Fruit fly (Drosophila melanogaster) whole organism, embryonic: ENCODE measurements around the gene phol.
A peak's percentile ranks its signal among the peaks of the same experiment; 100 is the strongest.

Source experiments
- ATbp ChIP-seq: fragments of 200-800 bp; sonication (Bioruptor generic); optimal IDR thresholded peaks from 2 replicates; lab custom pipeline; 2017; ENCODE audit warnings: missing biosample characterization, mild to moderate bottlenecking, missing genetic modification characterization, missing genetic modification reagents
- Atf3 ChIP-seq: fragments of 200-800 bp; sonication (Bioruptor generic); optimal IDR thresholded peaks from 3 replicates; lab custom pipeline; 2016; ENCODE audit warnings: missing biosample characterization, missing genetic modification characterization
- B-H2 ChIP-seq: fragments of 200-800 bp; sonication (Bioruptor generic); optimal IDR thresholded peaks from 2 replicates; lab custom pipeline; 2018; ENCODE audit warnings: missing biosample characterization, mild to moderate bottlenecking, missing genetic modification characterization
- Bdp1 ChIP-seq: fragments of 200-800 bp; sonication (Bioruptor generic); optimal IDR thresholded peaks from 3 replicates; lab custom pipeline; 2016; ENCODE audit warnings: missing biosample characterization, missing genetic modification characterization
- CG10267 ChIP-seq: fragments of 200-800 bp; sonication (Bioruptor generic); optimal IDR thresholded peaks from 2 replicates; lab custom pipeline; 2018; ENCODE audit warnings: missing biosample characterization, mild to moderate bottlenecking, missing genetic modification characterization, moderate library complexity
- CG11085 ChIP-seq: fragments of 200-800 bp; sonication (Bioruptor generic); IDR thresholded peaks from 2 replicates; pipeline ENCODE4 v1.3.6; 2022; ENCODE audit warnings: missing biosample characterization, missing genetic modification characterization
- CG12071 ChIP-seq: fragments of 200-800 bp; sonication (Bioruptor generic); optimal IDR thresholded peaks from 3 replicates; lab custom pipeline; 2018; ENCODE audit warnings: missing biosample characterization, mild to moderate bottlenecking, missing genetic modification characterization
- CG1647 ChIP-seq: fragments of 200-800 bp; sonication (Bioruptor generic); optimal IDR thresholded peaks from 3 replicates; lab custom pipeline; 2016; ENCODE audit warnings: missing biosample characterization, missing genetic modification characterization
- CG17361 ChIP-seq: fragments of 200-800 bp; sonication (Bioruptor generic); IDR thresholded peaks from 3 replicates; pipeline ENCODE4 v1.3.6; 2022; ENCODE audit warnings: missing biosample characterization, missing genetic modification characterization
- CG17568 ChIP-seq: fragments of 200-800 bp; sonication (Bioruptor generic); optimal IDR thresholded peaks from 2 replicates; lab custom pipeline; 2018; ENCODE audit warnings: missing biosample characterization, mild to moderate bottlenecking, missing genetic modification characterization, moderate library complexity
- CG18599 ChIP-seq: fragments of 200-800 bp; sonication (Bioruptor generic); optimal IDR thresholded peaks from 3 replicates; lab custom pipeline; 2017; ENCODE audit warnings: missing biosample characterization, missing genetic modification characterization, mild to moderate bottlenecking, moderate library complexity, missing genetic modification reagents
- CG2889 ChIP-seq: fragments of 200-800 bp; sonication (Bioruptor generic); IDR thresholded peaks from 3 replicates; pipeline ENCODE4 v1.3.6; 2022; ENCODE audit warnings: missing biosample characterization, missing genetic modification characterization
- CG31224 ChIP-seq: fragments of 200-800 bp; sonication (Bioruptor generic); IDR thresholded peaks from 2 replicates; pipeline ENCODE4 v1.3.6; 2022; ENCODE audit warnings: missing biosample characterization, missing genetic modification characterization
- CG32772 ChIP-seq: fragments of 200-800 bp; sonication (Bioruptor generic); IDR thresholded peaks from 2 replicates; pipeline ENCODE4 v1.3.6; 2022; ENCODE audit warnings: missing biosample characterization, missing genetic modification characterization
- CG42726 ChIP-seq: fragments of 200-800 bp; sonication (Bioruptor generic); IDR thresholded peaks from 2 replicates; pipeline ENCODE4 v1.3.6; 2022; ENCODE audit warnings: missing biosample characterization, missing genetic modification characterization; ENCODE audit not compliant: partially characterized antibody
- CG5180 ChIP-seq: fragments of 200-800 bp; sonication (Bioruptor generic); optimal IDR thresholded peaks from 3 replicates; lab custom pipeline; 2017; ENCODE audit warnings: missing biosample characterization, missing genetic modification characterization, mild to moderate bottlenecking, moderate library complexity, missing genetic modification reagents
- CG7372 ChIP-seq: fragments of 200-800 bp; sonication (Bioruptor generic); IDR thresholded peaks from 2 replicates; pipeline ENCODE4 v1.3.6; 2022; ENCODE audit warnings: missing biosample characterization, missing genetic modification characterization
- CG7786 ChIP-seq: fragments of 200-800 bp; sonication (Bioruptor generic); optimal IDR thresholded peaks from 2 replicates; lab custom pipeline; 2016; ENCODE audit warnings: missing biosample characterization, missing genetic modification characterization
- CG9797 ChIP-seq: fragments of 200-800 bp; sonication (Bioruptor generic); optimal IDR thresholded peaks from 3 replicates; lab custom pipeline; 2018; ENCODE audit warnings: missing biosample characterization, mild to moderate bottlenecking, missing genetic modification characterization
- CG9817 ChIP-seq: fragments of 200-800 bp; sonication (Bioruptor generic); optimal IDR thresholded peaks from 2 replicates; lab custom pipeline; 2018; ENCODE audit warnings: missing biosample characterization, mild to moderate bottlenecking, missing genetic modification characterization, moderate library complexity
- Fer2 ChIP-seq: fragments of 200-800 bp; sonication (Bioruptor generic); optimal IDR thresholded peaks from 2 replicates; lab custom pipeline; 2018; ENCODE audit warnings: missing biosample characterization, mild to moderate bottlenecking, missing genetic modification characterization, moderate library complexity
- HLH54F ChIP-seq: fragments of 200-800 bp; sonication (Bioruptor generic); optimal IDR thresholded peaks from 3 replicates; lab custom pipeline; 2016; ENCODE audit warnings: missing biosample characterization, missing genetic modification characterization
- MESR4 ChIP-seq: fragments of 200-800 bp; sonication (Bioruptor generic); optimal IDR thresholded peaks from 2 replicates; lab custom pipeline; 2018; ENCODE audit warnings: missing biosample characterization, mild to moderate bottlenecking, missing genetic modification characterization, moderate library complexity
- Neu2 ChIP-seq: fragments of 200-800 bp; sonication (Bioruptor generic); optimal IDR thresholded peaks from 3 replicates; lab custom pipeline; 2016; ENCODE audit warnings: missing biosample characterization, missing genetic modification characterization, borderline replicate concordance
- Rfx ChIP-seq: fragments of 200-800 bp; sonication (Bioruptor generic); IDR thresholded peaks from 2 replicates; pipeline ENCODE4 v1.3.6; 2022; ENCODE audit warnings: missing biosample characterization, missing genetic modification characterization
- Six4 ChIP-seq: fragments of 200-800 bp; sonication (Bioruptor generic); optimal IDR thresholded peaks from 2 replicates; lab custom pipeline; 2016; ENCODE audit warnings: missing biosample characterization, missing genetic modification characterization
- ab ChIP-seq: fragments of 200-800 bp; sonication (Bioruptor generic); optimal IDR thresholded peaks from 2 replicates; lab custom pipeline; 2016; ENCODE audit warnings: missing biosample characterization, missing genetic modification characterization
- cato ChIP-seq: fragments of 200-800 bp; sonication (Bioruptor generic); optimal IDR thresholded peaks from 2 replicates; lab custom pipeline; 2016; ENCODE audit warnings: missing biosample characterization, missing genetic modification characterization, borderline replicate concordance
- caup ChIP-seq: fragments of 200-800 bp; sonication (Bioruptor generic); optimal IDR thresholded peaks from 3 replicates; lab custom pipeline; 2017; ENCODE audit warnings: missing biosample characterization, mild to moderate bottlenecking, missing genetic modification characterization, moderate library complexity; ENCODE audit not compliant: severe bottlenecking
- cwo ChIP-seq: fragments of 200-800 bp; sonication (Bioruptor generic); optimal IDR thresholded peaks from 3 replicates; lab custom pipeline; 2017; ENCODE audit warnings: missing biosample characterization, missing genetic modification characterization, mild to moderate bottlenecking, moderate library complexity, missing genetic modification reagents
- disco-r ChIP-seq: fragments of 200-800 bp; sonication (Bioruptor generic); optimal IDR thresholded peaks from 2 replicates; lab custom pipeline; 2016; ENCODE audit warnings: missing biosample characterization, missing genetic modification characterization
- ftz-f1 ChIP-seq: fragments of 200-800 bp; sonication (Bioruptor generic); optimal IDR thresholded peaks from 2 replicates; lab custom pipeline; 2016; ENCODE audit warnings: missing biosample characterization, missing genetic modification characterization
- gcm2 ChIP-seq: fragments of 200-800 bp; sonication (Bioruptor generic); optimal IDR thresholded peaks from 2 replicates; lab custom pipeline; 2016; ENCODE audit warnings: missing biosample characterization, missing genetic modification characterization
- hbn ChIP-seq: fragments of 200-800 bp; sonication (Bioruptor generic); IDR thresholded peaks from 2 replicates; pipeline ENCODE4 v1.3.6; 2022; ENCODE audit warnings: missing biosample characterization, missing genetic modification characterization; ENCODE audit not compliant: partially characterized antibody
- hth ChIP-seq: fragments of >200 bp; optimal IDR thresholded peaks from 2 replicates; lab custom pipeline; 2017; ENCODE audit warnings: inconsistent platforms
- ind ChIP-seq: fragments of 200-800 bp; sonication (Bioruptor generic); optimal IDR thresholded peaks from 3 replicates; lab custom pipeline; 2016; ENCODE audit warnings: missing biosample characterization, missing genetic modification characterization
- kah ChIP-seq: fragments of 200-800 bp; sonication (Bioruptor generic); optimal IDR thresholded peaks from 2 replicates; lab custom pipeline; 2018; ENCODE audit warnings: missing biosample characterization, mild to moderate bottlenecking, missing genetic modification characterization
- lov ChIP-seq, 2 experiments: fragments of 200-800 bp in 1 of 2; fragments of >200 bp in 1 of 2; sonication (Bioruptor generic) in 1 of 2; IDR thresholded peaks in 1 of 2; optimal IDR thresholded peaks in 1 of 2; 2 replicates in 1 of 2; 3 replicates in 1 of 2; pipeline versions ENCODE4 v1.3.6 to Lab custom; 2017 to 2022; ENCODE audit warnings: missing biosample characterization in 1 of 2, missing genetic modification characterization in 1 of 2
- otp ChIP-seq: fragments of 200-800 bp; sonication (Bioruptor generic); IDR thresholded peaks from 3 replicates; pipeline ENCODE4, ENCODE4 v1.3.6; 2022; ENCODE audit warnings: missing biosample characterization, missing genetic modification characterization
- pros ChIP-seq: fragments of 200-800 bp; sonication (Bioruptor generic); optimal IDR thresholded peaks from 3 replicates; lab custom pipeline; 2019; ENCODE audit warnings: missing biosample characterization, mild to moderate bottlenecking, missing genetic modification characterization, moderate library complexity
- salm ChIP-seq: fragments of 200-800 bp; sonication (Bioruptor generic); optimal IDR thresholded peaks from 2 replicates; lab custom pipeline; 2018; ENCODE audit warnings: missing biosample characterization, mild to moderate bottlenecking, missing genetic modification characterization
- sens-2 ChIP-seq: fragments of 200-800 bp; sonication (Bioruptor generic); IDR thresholded peaks from 2 replicates; pipeline ENCODE4 v1.3.6; 2022; ENCODE audit warnings: missing biosample characterization, missing genetic modification characterization
- sim ChIP-seq: fragments of 200-800 bp; sonication (Bioruptor generic); IDR thresholded peaks from 2 replicates; pipeline ENCODE4 v1.3.6; 2022; ENCODE audit warnings: missing biosample characterization, missing genetic modification characterization
- ssp ChIP-seq: fragments of 200-800 bp; sonication (Bioruptor generic); IDR thresholded peaks from 2 replicates; pipeline ENCODE4 v1.3.6; 2022; ENCODE audit warnings: missing biosample characterization, missing genetic modification characterization
- sug ChIP-seq: fragments of 200-800 bp; optimal IDR thresholded peaks from 2 replicates; lab custom pipeline; 2019; ENCODE audit warnings: missing biosample characterization, mild to moderate bottlenecking, missing genetic modification characterization, moderate library complexity
- trh ChIP-seq: fragments of 200-800 bp; sonication (Bioruptor generic); optimal IDR thresholded peaks from 2 replicates; lab custom pipeline; 2016; ENCODE audit warnings: missing biosample characterization, missing genetic modification characterization
- z ChIP-seq: fragments of 200-800 bp; sonication (Bioruptor generic); IDR thresholded peaks from 3 replicates; pipeline ENCODE4 v1.3.6; 2022; ENCODE audit warnings: missing biosample characterization, missing genetic modification characterization
- zfh1 ChIP-seq: fragments of 200-800 bp; sonication (Bioruptor generic); IDR thresholded peaks from 3 replicates; pipeline ENCODE4 v1.3.6; 2022; ENCODE audit warnings: missing biosample characterization, missing genetic modification characterization

phol gene

dm6 chr3L:9460775-9461491 lies 4.9 kb upstream of the phol start, which contains the start of the genes CG3434 and CG44838 (continued):
- TF ChIP-seq CG18599 (GFP tag; lab: Kevin White, UChicago) (peak; percentile 85), CG9817 (peak; percentile 74), kah (GFP tag; lab: Kevin White, UChicago) (no peak), MESR4 (no peak), Six4 (GFP tag; lab: Kevin White, UChicago) (peak; percentile 80), pros (GFP tag; lab: Kevin White, UChicago) (peak; percentile 17), CG31224 (no peak; the same call in 1 of the 2 replicates), CG10267 (tag; lab: Kevin White, UChicago) (peak; percentile 82), Rfx (GFP tag; lab: Robert Waterston, UW) (peak; percentile 85), B-H2 (GFP tag; lab: Kevin White, UChicago) (peak; percentile 79), ab (GFP tag; lab: Kevin White, UChicago) (peak; percentile 77), sug (tag; lab: Kevin White, UChicago) (peak; percentile 86), ATbp (GFP tag; lab: Kevin White, UChicago) (peak; percentile 55), caup (GFP tag; lab: Kevin White, UChicago) (peak; percentile 83), sim (GFP tag; lab: Robert Waterston, UW) (no peak), ssp (GFP tag; lab: Robert Waterston, UW) (peak; percentile 82), trh (peak; percentile 15), disco-r (no peak), CG2889 (GFP tag; lab: Robert Waterston, UW) (peak; percentile 60; the same call in 2 of the 3 replicates), gcm2 (peak; percentile 77), CG7372 (peak; percentile 57; the same call in 1 of the 2 replicates), z (no peak), CG11085 (peak; percentile 62; the same call in 1 of the 2 replicates), CG7786 (GFP tag; lab: Kevin White, UChicago) (peak; percentile 57), CG1647 (GFP tag; lab: Kevin White, UChicago) (peak; percentile 67), CG42726 (no peak), cato (GFP tag; lab: Kevin White, UChicago) (peak; percentile 77), Neu2 (GFP tag; lab: Kevin White, UChicago) (peak; percentile 56), lov (optimal IDR thresholded peaks at IDR 0.05; lab: Kevin White, UChicago) (no peak), lov (GFP tag; IDR thresholded peaks at IDR 0.05; lab: Robert Waterston, UW) (0 out of 3 replicates have a peak, but pooled peaks have one; percentile 35), CG12071 (GFP tag; lab: Kevin White, UChicago) (peak; percentile 18), CG5180 (peak; percentile 87), salm (tag; lab: Kevin White, UChicago) (peak; percentile 37), hbn (no peak), Atf3 (peak; percentile 73), CG17568 (peak; percentile 64), cwo (GFP tag; lab: Kevin White, UChicago) (peak; percentile 75), Fer2 (tag; lab: Kevin White, UChicago) (peak; percentile 69), otp (GFP tag; lab: Robert Waterston, UW) (peak; percentile 72; the same call in 2 of the 3 replicates), CG32772 (GFP tag; lab: Robert Waterston, UW) (peak; percentile 65), hth (lab: Kevin White, UChicago) (no peak), HLH54F (GFP tag; lab: Kevin White, UChicago) (peak; percentile 69), CG17361 (GFP tag; lab: Robert Waterston, UW) (peak; percentile 86), zfh1 (GFP tag; lab: Robert Waterston, UW) (peak; percentile 68; the same call in 2 of the 3 replicates), sens-2 (GFP tag; lab: Robert Waterston, UW) (no peak), CG9797 (GFP tag; lab: Kevin White, UChicago) (peak; percentile 25), ftz-f1 (GFP tag; lab: Kevin White, UChicago) (peak; percentile 13), Bdp1 (GFP tag; lab: Kevin White, UChicago) (peak; percentile 77), ind (GFP tag; lab: Kevin White, UChicago) (peak; percentile 81)
